Fruit fly (Drosophila melanogaster) whole organism, embryonic: ENCODE results near the gene CG10943.

Experiments used
- Bgb ChIP-seq: fragments of 200-800 bp; sonication (Bioruptor generic); IDR thresholded peaks from 2 replicates; pipeline ENCODE4 v1.3.6; 2022; ENCODE audit warnings: missing biosample characterization, missing genetic modification characterization; ENCODE audit not compliant: partially characterized antibody
- Blimp-1 ChIP-seq: fragments of 200-800 bp; sonication (Bioruptor generic); optimal IDR thresholded peaks from 3 replicates; lab custom pipeline; 2018; ENCODE audit warnings: missing biosample characterization, missing genetic modification characterization, mild to moderate bottlenecking, moderate library complexity, missing genetic modification reagents
- CG11695 ChIP-seq: fragments of 200-800 bp; sonication (Bioruptor generic); IDR thresholded peaks from 3 replicates; pipeline ENCODE4 v1.3.6; 2022; ENCODE audit warnings: missing biosample characterization, missing genetic modification characterization
- CG12299 ChIP-seq: fragments of 200-800 bp; sonication (Bioruptor generic); optimal IDR thresholded peaks from 2 replicates; lab custom pipeline; 2018; ENCODE audit warnings: missing biosample characterization, mild to moderate bottlenecking, missing genetic modification characterization
- CG13123 ChIP-seq: fragments of 200-800 bp; sonication (Bioruptor generic); optimal IDR thresholded peaks from 2 replicates; lab custom pipeline; 2016; ENCODE audit warnings: missing biosample characterization, missing genetic modification characterization
- CG14050 ChIP-seq: fragments of 200-800 bp; sonication (Bioruptor generic); IDR thresholded peaks from 3 replicates; pipeline ENCODE4 v1.3.6; 2022; ENCODE audit warnings: missing biosample characterization, missing genetic modification characterization
- CG14441 ChIP-seq: fragments of 200-800 bp; sonication (Bioruptor generic); IDR thresholded peaks from 2 replicates; pipeline ENCODE4 v1.3.6; 2022; ENCODE audit warnings: missing biosample characterization, missing genetic modification characterization
- CG14710 ChIP-seq: fragments of 200-800 bp; sonication (Bioruptor generic); optimal IDR thresholded peaks from 3 replicates; lab custom pipeline; 2019; ENCODE audit warnings: missing biosample characterization, mild to moderate bottlenecking, missing genetic modification characterization, moderate library complexity
- CG15479 ChIP-seq: fragments of 200-800 bp; sonication (Bioruptor generic); optimal IDR thresholded peaks from 3 replicates; lab custom pipeline; 2019; ENCODE audit warnings: missing biosample characterization, mild to moderate bottlenecking, missing genetic modification characterization, moderate library complexity
- CG16815 ChIP-seq: fragments of 200-800 bp; sonication (Bioruptor generic); optimal IDR thresholded peaks from 3 replicates; lab custom pipeline; 2017; ENCODE audit warnings: missing biosample characterization, mild to moderate bottlenecking, missing genetic modification characterization
- CG3065 ChIP-seq: fragments of 200-800 bp; sonication (Bioruptor generic); optimal IDR thresholded peaks from 2 replicates; lab custom pipeline; 2016; ENCODE audit warnings: missing biosample characterization, missing genetic modification characterization
- CG34376 ChIP-seq: fragments of 200-800 bp; sonication (Bioruptor generic); optimal IDR thresholded peaks from 2 replicates; lab custom pipeline; 2018; ENCODE audit warnings: missing biosample characterization, mild to moderate bottlenecking, missing genetic modification characterization
- CG3847 ChIP-seq: fragments of 200-800 bp; sonication (Bioruptor generic); IDR thresholded peaks from 2 replicates; pipeline ENCODE4 v1.3.6; 2022; ENCODE audit warnings: missing biosample characterization, missing genetic modification characterization
- CG42726 ChIP-seq: fragments of 200-800 bp; sonication (Bioruptor generic); IDR thresholded peaks from 2 replicates; pipeline ENCODE4 v1.3.6; 2022; ENCODE audit warnings: missing biosample characterization, missing genetic modification characterization; ENCODE audit not compliant: partially characterized antibody
- CG4282 ChIP-seq: fragments of 200-800 bp; sonication (Bioruptor generic); optimal IDR thresholded peaks from 2 replicates; lab custom pipeline; 2016; ENCODE audit warnings: missing biosample characterization, missing genetic modification characterization
- CG4424 ChIP-seq: fragments of 200-800 bp; sonication (Bioruptor generic); optimal IDR thresholded peaks from 3 replicates; lab custom pipeline; 2016; ENCODE audit warnings: missing biosample characterization, missing genetic modification characterization
- CG4707 ChIP-seq: fragments of 200-800 bp; sonication (Bioruptor generic); optimal IDR thresholded peaks from 2 replicates; lab custom pipeline; 2018; ENCODE audit warnings: missing biosample characterization, mild to moderate bottlenecking, missing genetic modification characterization, moderate library complexity
- CG6689 ChIP-seq: fragments of 200-800 bp; sonication (Bioruptor generic); IDR thresholded peaks from 2 replicates; pipeline ENCODE4 v1.3.6; 2022; ENCODE audit warnings: missing biosample characterization, missing genetic modification characterization
- CG6791 ChIP-seq: fragments of 200-800 bp; sonication (Bioruptor generic); IDR thresholded peaks from 3 replicates; pipeline ENCODE4 v1.3.6; 2022; ENCODE audit warnings: missing biosample characterization, missing genetic modification characterization; ENCODE audit not compliant: partially characterized antibody
- CG7745 ChIP-seq: fragments of 200-800 bp; sonication (Bioruptor generic); optimal IDR thresholded peaks from 2 replicates; lab custom pipeline; 2018; ENCODE audit warnings: missing biosample characterization, mild to moderate bottlenecking, missing genetic modification characterization, moderate library complexity
- CG7963 ChIP-seq: fragments of 200-800 bp; sonication (Bioruptor generic); IDR thresholded peaks from 3 replicates; pipeline ENCODE4 v1.3.6; 2022; ENCODE audit warnings: missing biosample characterization, missing genetic modification characterization; ENCODE audit not compliant: partially characterized antibody
- CG8089 ChIP-seq: fragments of 200-800 bp; sonication (Bioruptor generic); optimal IDR thresholded peaks from 3 replicates; lab custom pipeline; 2016; ENCODE audit warnings: missing biosample characterization, missing genetic modification characterization
- CG9797 ChIP-seq: fragments of 200-800 bp; sonication (Bioruptor generic); optimal IDR thresholded peaks from 3 replicates; lab custom pipeline; 2018; ENCODE audit warnings: missing biosample characterization, mild to moderate bottlenecking, missing genetic modification characterization
- CG9876 ChIP-seq: fragments of 200-800 bp; sonication (Bioruptor generic); optimal IDR thresholded peaks from 2 replicates; lab custom pipeline; 2016; ENCODE audit warnings: missing biosample characterization, missing genetic modification characterization
- CTCF ChIP-seq: fragments of 200-800 bp; sonication (Bioruptor generic); optimal IDR thresholded peaks from 2 replicates; lab custom pipeline; 2017; ENCODE audit warnings: missing biosample characterization, mild to moderate bottlenecking, missing genetic modification characterization, moderate library complexity
- D19A ChIP-seq: fragments of 200-800 bp; optimal IDR thresholded peaks from 3 replicates; lab custom pipeline; 2019; ENCODE audit warnings: missing biosample characterization, mild to moderate bottlenecking, missing genetic modification characterization, moderate library complexity
- Dek ChIP-seq: fragments of 200-800 bp; sonication (Bioruptor generic); optimal IDR thresholded peaks from 3 replicates; lab custom pipeline; 2019; ENCODE audit warnings: missing biosample characterization, mild to moderate bottlenecking, missing genetic modification characterization, moderate library complexity
- HLHmδ ChIP-seq: fragments of 200-800 bp; sonication (Bioruptor generic); optimal IDR thresholded peaks from 2 replicates; lab custom pipeline; 2018; ENCODE audit warnings: missing biosample characterization, mild to moderate bottlenecking, missing genetic modification characterization, moderate library complexity
- Hand ChIP-seq: fragments of 200-800 bp; sonication (Bioruptor generic); optimal IDR thresholded peaks from 2 replicates; lab custom pipeline; 2017; ENCODE audit warnings: mild to moderate bottlenecking, missing biosample characterization, missing genetic modification reagents, missing genetic modification characterization
- HmgZ ChIP-seq: fragments of 200-800 bp; sonication (Bioruptor generic); optimal IDR thresholded peaks from 2 replicates; lab custom pipeline; 2018; ENCODE audit warnings: missing biosample characterization, mild to moderate bottlenecking, missing genetic modification characterization
- Hsf ChIP-seq: fragments of 200-800 bp; sonication (Bioruptor generic); optimal IDR thresholded peaks from 3 replicates; lab custom pipeline; 2016; ENCODE audit warnings: missing biosample characterization, missing genetic modification characterization
- Mad ChIP-seq: fragments of 200-800 bp; sonication (Bioruptor generic); optimal IDR thresholded peaks from 2 replicates; lab custom pipeline; 2016; ENCODE audit warnings: missing biosample characterization, missing genetic modification characterization
- Myb ChIP-seq: fragments of 200-800 bp; sonication (Bioruptor generic); optimal IDR thresholded peaks from 2 replicates; lab custom pipeline; 2016; ENCODE audit warnings: missing biosample characterization, missing genetic modification characterization
- Tbp ChIP-seq: fragments of >200 bp; optimal IDR thresholded peaks from 2 replicates; lab custom pipeline; 2018; ENCODE audit warnings: missing biosample characterization, missing genetic modification characterization
- ato ChIP-seq: fragments of 200-800 bp; sonication (Bioruptor generic); IDR thresholded peaks from 2 replicates; pipeline ENCODE4 v1.3.6; 2022; ENCODE audit warnings: missing biosample characterization, missing genetic modification characterization; ENCODE audit not compliant: partially characterized antibody
- chinmo ChIP-seq: fragments of 200-800 bp; sonication (Bioruptor generic); IDR thresholded peaks from 4 replicates; pipeline ENCODE4 v1.3.6; 2022; ENCODE audit warnings: missing biosample characterization, missing genetic modification characterization; ENCODE audit not compliant: partially characterized antibody
- dan ChIP-seq: fragments of 200-800 bp; sonication (Bioruptor generic); IDR thresholded peaks from 2 replicates; pipeline ENCODE4 v1.3.6; 2022; ENCODE audit warnings: missing biosample characterization, missing genetic modification characterization
- dimm ChIP-seq: fragments of 200-800 bp; sonication (Bioruptor generic); IDR thresholded peaks from 2 replicates; pipeline ENCODE4 v1.3.6; 2022; ENCODE audit warnings: missing biosample characterization, missing genetic modification characterization
- emc ChIP-seq: fragments of 200-800 bp; sonication (Bioruptor generic); optimal IDR thresholded peaks from 2 replicates; lab custom pipeline; 2016; ENCODE audit warnings: missing biosample characterization, missing genetic modification characterization
- gcm2 ChIP-seq: fragments of 200-800 bp; sonication (Bioruptor generic); optimal IDR thresholded peaks from 2 replicates; lab custom pipeline; 2016; ENCODE audit warnings: missing biosample characterization, missing genetic modification characterization
- grn ChIP-seq: fragments of 200-800 bp; sonication (Bioruptor generic); optimal IDR thresholded peaks from 3 replicates; lab custom pipeline; 2017; ENCODE audit warnings: missing biosample characterization, missing genetic modification characterization
- gt ChIP-seq: fragments of 200-800 bp; sonication (Bioruptor generic); IDR thresholded peaks from 2 replicates; pipeline ENCODE4 v1.3.6; 2022; ENCODE audit warnings: missing biosample characterization, missing genetic modification characterization
- h ChIP-seq: fragments of >200 bp; optimal IDR thresholded peaks from 2 replicates; lab custom pipeline; 2017
- hbn ChIP-seq: fragments of 200-800 bp; sonication (Bioruptor generic); IDR thresholded peaks from 2 replicates; pipeline ENCODE4 v1.3.6; 2022; ENCODE audit warnings: missing biosample characterization, missing genetic modification characterization; ENCODE audit not compliant: partially characterized antibody
- kah ChIP-seq: fragments of 200-800 bp; sonication (Bioruptor generic); optimal IDR thresholded peaks from 2 replicates; lab custom pipeline; 2018; ENCODE audit warnings: missing biosample characterization, mild to moderate bottlenecking, missing genetic modification characterization
- knrl ChIP-seq: fragments of 200-800 bp; sonication (Bioruptor generic); IDR thresholded peaks from 3 replicates; pipeline ENCODE4 v1.3.6; 2022; ENCODE audit warnings: missing biosample characterization, missing genetic modification characterization; ENCODE audit not compliant: partially characterized antibody
- tgo ChIP-seq: fragments of 200-800 bp; sonication (Bioruptor generic); IDR thresholded peaks from 3 replicates; pipeline ENCODE4 v1.3.6; 2022; ENCODE audit warnings: missing biosample characterization, missing genetic modification characterization
- tin ChIP-seq: fragments of 200-800 bp; sonication (Bioruptor generic); optimal IDR thresholded peaks from 3 replicates; lab custom pipeline; 2016; ENCODE audit warnings: missing biosample characterization, missing genetic modification characterization
- tna ChIP-seq: fragments of 200-800 bp; sonication (Bioruptor generic); IDR thresholded peaks from 2 replicates; pipeline ENCODE4 v1.3.6; 2022; ENCODE audit warnings: missing biosample characterization, missing genetic modification characterization; ENCODE audit not compliant: partially characterized antibody
- vnd ChIP-seq: fragments of 200-800 bp; sonication (Bioruptor generic); IDR thresholded peaks from 3 replicates; pipeline ENCODE4 v1.3.6; 2022; ENCODE audit warnings: missing biosample characterization, missing genetic modification characterization; ENCODE audit not compliant: partially characterized antibody
- yki ChIP-seq: fragments of >200 bp; optimal IDR thresholded peaks from 3 replicates; lab custom pipeline; 2018

The CG10943 gene

DNA sequence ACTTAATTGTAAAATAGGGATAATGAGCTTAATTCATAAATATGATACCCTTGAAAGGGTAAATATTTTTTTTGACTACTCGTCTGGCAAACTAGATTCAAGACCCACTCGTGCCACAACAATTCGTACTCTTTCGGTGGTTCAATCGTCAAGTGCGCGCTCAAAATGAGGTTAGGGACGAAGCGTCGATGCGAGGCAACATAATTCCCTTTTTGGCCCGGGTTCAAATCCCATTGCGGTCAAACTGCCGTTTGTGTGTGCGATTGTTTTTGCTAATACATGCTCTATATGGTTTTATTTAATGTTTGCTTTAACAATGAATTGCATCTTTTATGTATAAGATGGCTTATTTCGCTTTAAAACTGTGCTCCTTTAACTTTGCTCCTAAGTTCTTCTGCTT, 47.0 kb downstream of the CG10943 start (continued):
- no peak for TF ChIP-seq HmgZ
- no peak for TF ChIP-seq Hsf (GFP tag; lab: Kevin White, UChicago)
- TF ChIP-seq Hand (GFP tag; lab: Kevin White, UChicago): no peak
- no peak for TF ChIP-seq gcm2 (GFP tag; lab: Kevin White, UChicago)
- TF ChIP-seq CG3065 (GFP tag; lab: Kevin White, UChicago): no peak
- TF ChIP-seq CG12299: no peak
- TF ChIP-seq dan (GFP tag; lab: Robert Waterston, UW): no peak
- TF ChIP-seq CG7745 (tag; lab: Kevin White, UChicago): no peak
- TF ChIP-seq grn (GFP tag; lab: Kevin White, UChicago): no peak
- no peak for TF ChIP-seq CG15479 (GFP tag; lab: Kevin White, UChicago)
- no peak for TF ChIP-seq CG34376 (GFP tag; lab: Kevin White, UChicago)
- TF ChIP-seq CG6791 (GFP tag; lab: Robert Waterston, UW): peak; percentile 80; the same call in 2 of the 3 replicates
- TF ChIP-seq HLHmδ (GFP tag; lab: Kevin White, UChicago): no peak
- TF ChIP-seq CG13123 (GFP tag; lab: Kevin White, UChicago): no peak
- TF ChIP-seq CG3847 (GFP tag; lab: Robert Waterston, UW): no peak

DNA sequence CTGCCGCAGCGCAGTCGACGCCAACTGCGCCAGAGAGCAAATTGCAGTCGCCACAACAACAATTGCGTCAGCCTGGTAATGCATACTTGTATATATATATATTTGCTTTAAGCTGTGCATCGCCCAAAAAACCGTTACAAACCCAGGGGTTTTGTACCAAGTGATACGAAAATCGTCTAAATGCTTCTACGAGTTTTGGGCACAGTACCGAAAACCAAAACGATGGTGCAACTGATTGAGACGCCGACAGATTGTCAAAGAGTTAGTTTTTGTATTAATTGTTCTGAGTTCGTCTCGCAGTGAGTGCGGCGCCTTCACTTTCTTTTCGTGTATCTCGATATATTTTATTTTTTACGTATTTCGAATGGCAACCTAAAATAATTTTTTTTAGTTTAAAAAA, 47.9 kb downstream of the CG10943 start:
- no peak for TF ChIP-seq emc
- no peak for TF ChIP-seq CG6689 (GFP tag; lab: Robert Waterston, UW)
- TF ChIP-seq CG14050 (GFP tag; lab: Robert Waterston, UW): no peak
- TF ChIP-seq vnd (GFP tag; lab: Robert Waterston, UW): peak; percentile 55; the same call in 2 of the 3 replicates
- TF ChIP-seq CG14441 (GFP tag; lab: Robert Waterston, UW): no peak
- peak; percentile 78; the same call in 2 of the 4 replicates for TF ChIP-seq chinmo (GFP tag; lab: Robert Waterston, UW)
- TF ChIP-seq CG9876: no peak
- no peak for TF ChIP-seq CG4282 (GFP tag; lab: Kevin White, UChicago)
- TF ChIP-seq Myb (GFP tag; lab: Kevin White, UChicago): peak; percentile 13
- no peak for TF ChIP-seq Tbp (GFP tag; lab: Kevin White, UChicago)
- no peak for TF ChIP-seq CG11695 (GFP tag; lab: Robert Waterston, UW)
- no peak for TF ChIP-seq Dek
- TF ChIP-seq Mad (GFP tag; lab: Kevin White, UChicago): no peak
- TF ChIP-seq ato: peak; percentile 63; the same call in 1 of the 2 replicates
- TF ChIP-seq CG4424: no peak
- TF ChIP-seq D19A (tag; lab: Kevin White, UChicago): no peak
- no peak for TF ChIP-seq CTCF (GFP tag; lab: Kevin White, UChicago)
- TF ChIP-seq knrl (GFP tag; lab: Robert Waterston, UW): peak; percentile 28; the same call in 2 of the 3 replicates
- no peak for TF ChIP-seq CG9797 (GFP tag; lab: Kevin White, UChicago)
- no peak for TF ChIP-seq CG14710
- TF ChIP-seq CG4707 (GFP tag; lab: Kevin White, UChicago): no peak
- TF ChIP-seq h (lab: Kevin White, UChicago): no peak
- no peak for TF ChIP-seq dimm
- TF ChIP-seq gt (GFP tag; lab: Robert Waterston, UW): no peak
- TF ChIP-seq CG16815 (GFP tag; lab: Kevin White, UChicago): no peak
- peak; percentile 83 for TF ChIP-seq CG7963
- TF ChIP-seq CG42726 (GFP tag; lab: Robert Waterston, UW): 0 out of 2 replicates have a peak, but pooled peaks have one; percentile 54
- TF ChIP-seq tna (GFP tag; lab: Robert Waterston, UW): peak; percentile 50; the same call in 1 of the 2 replicates
- no peak for TF ChIP-seq hbn (GFP tag; lab: Robert Waterston, UW)
- TF ChIP-seq tin (GFP tag; lab: Kevin White, UChicago): no peak
- no peak for TF ChIP-seq yki (lab: Kevin White, UChicago)
- TF ChIP-seq kah (GFP tag; lab: Kevin White, UChicago): no peak
- no peak for TF ChIP-seq CG8089 (GFP tag; lab: Kevin White, UChicago)
- no peak for TF ChIP-seq Blimp-1 (GFP tag; lab: Kevin White, UChicago)
- peak; percentile 69 for TF ChIP-seq Bgb
- no peak for TF ChIP-seq tgo (GFP tag; lab: Robert Waterston, UW)
